Fruit fly (Drosophila melanogaster): ENCODE results near the gene CG14879.

The CG14879 gene

DNA sequence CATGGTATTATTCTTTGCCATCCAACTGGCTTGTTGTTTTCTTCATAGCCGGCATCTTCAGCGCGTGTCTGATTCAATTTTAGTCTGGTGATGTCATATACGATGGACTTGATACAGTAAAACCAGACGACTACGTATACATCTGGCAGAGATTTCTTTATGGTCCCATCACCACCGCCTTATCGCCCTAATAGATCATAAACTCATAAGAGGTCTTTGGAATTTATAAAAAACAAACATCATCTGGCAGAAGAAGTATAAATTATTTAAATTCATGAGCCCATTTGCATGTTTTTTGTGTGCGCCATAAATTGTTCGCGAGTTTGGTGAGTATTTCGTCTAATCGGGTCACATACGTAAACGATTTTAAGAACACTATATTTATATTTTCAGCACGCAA, 737 bp downstream of the CG14879 start (continued):
- TF ChIP-seq CG2889 (GFP tag; IDR thresholded peaks at IDR 0.05), result no peak

DNA sequence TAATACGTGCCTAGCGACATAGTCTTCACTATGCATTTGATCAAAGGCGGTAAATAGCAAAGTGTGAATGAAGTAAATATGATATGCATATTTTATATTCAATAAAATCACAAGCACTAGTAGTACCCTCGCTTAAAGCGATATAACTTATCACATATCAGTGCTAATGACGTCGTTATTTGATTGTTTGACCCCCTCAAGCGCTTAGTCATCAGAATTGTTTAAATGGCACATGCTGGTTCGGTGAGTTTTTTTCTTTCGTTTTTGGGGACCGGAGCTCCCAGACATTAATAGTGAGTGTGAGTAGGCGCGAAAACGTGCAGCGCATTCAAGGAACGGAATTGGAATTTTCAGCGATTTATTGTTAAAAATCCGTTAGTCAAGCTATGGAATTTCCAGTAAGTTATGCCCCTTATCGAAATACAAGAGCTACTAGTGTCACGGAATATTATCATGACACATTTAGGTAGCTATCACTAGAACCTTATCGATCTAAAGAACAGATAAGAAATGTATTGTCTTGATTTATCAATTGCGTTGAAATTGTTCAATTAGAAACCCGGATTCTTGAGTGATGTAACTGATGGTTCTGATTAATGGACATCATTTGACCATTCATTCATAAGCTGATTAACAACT, 1.3 kb downstream of the CG14879 start:
- peak; percentile 86 for TF ChIP-seq sqz (GFP tag; optimal IDR thresholded peaks at IDR 0.05)
- no peak for TF ChIP-seq NC2β (GFP tag; optimal IDR thresholded peaks at IDR 0.05)
- peak; percentile 66 for TF ChIP-seq mirr (GFP tag; optimal IDR thresholded peaks at IDR 0.05)
- peak; percentile 90 for TF ChIP-seq exex (tag; optimal IDR thresholded peaks at IDR 0.05)
- peak; percentile 91 for TF ChIP-seq sd (tag; optimal IDR thresholded peaks at IDR 0.05)
- TF ChIP-seq ci (GFP tag; IDR thresholded peaks at IDR 0.05), result 0 out of 3 replicates have a peak, but pooled peaks have one; percentile 29
- TF ChIP-seq Hr78 (GFP tag; optimal IDR thresholded peaks at IDR 0.05), result peak in 1 of 2 experiments; percentile 77
- TF ChIP-seq CG34376 (GFP tag; optimal IDR thresholded peaks at IDR 0.05), result peak; percentile 65
- no peak for TF ChIP-seq croc (GFP tag; conservative IDR thresholded peaks at IDR 0.05)
- peak; percentile 10 for TF ChIP-seq BtbVII (GFP tag; optimal IDR thresholded peaks at IDR 0.05)
- TF ChIP-seq CG3281 (GFP tag; optimal IDR thresholded peaks at IDR 0.05), result peak; percentile 18
- TF ChIP-seq sug (tag; optimal IDR thresholded peaks at IDR 0.05), result peak; percentile 85
- no peak for TF ChIP-seq CG9817 (tag; optimal IDR thresholded peaks at IDR 0.05)
- TF ChIP-seq lab (GFP tag; optimal IDR thresholded peaks at IDR 0.05), result peak; percentile 3
- TF ChIP-seq CG10274 (GFP tag; optimal IDR thresholded peaks at IDR 0.05), result no peak
- peak; percentile 93 for TF ChIP-seq grn (GFP tag; optimal IDR thresholded peaks at IDR 0.05)
- peak; percentile 73 for TF ChIP-seq cwo (GFP tag; optimal IDR thresholded peaks at IDR 0.05)

DNA sequence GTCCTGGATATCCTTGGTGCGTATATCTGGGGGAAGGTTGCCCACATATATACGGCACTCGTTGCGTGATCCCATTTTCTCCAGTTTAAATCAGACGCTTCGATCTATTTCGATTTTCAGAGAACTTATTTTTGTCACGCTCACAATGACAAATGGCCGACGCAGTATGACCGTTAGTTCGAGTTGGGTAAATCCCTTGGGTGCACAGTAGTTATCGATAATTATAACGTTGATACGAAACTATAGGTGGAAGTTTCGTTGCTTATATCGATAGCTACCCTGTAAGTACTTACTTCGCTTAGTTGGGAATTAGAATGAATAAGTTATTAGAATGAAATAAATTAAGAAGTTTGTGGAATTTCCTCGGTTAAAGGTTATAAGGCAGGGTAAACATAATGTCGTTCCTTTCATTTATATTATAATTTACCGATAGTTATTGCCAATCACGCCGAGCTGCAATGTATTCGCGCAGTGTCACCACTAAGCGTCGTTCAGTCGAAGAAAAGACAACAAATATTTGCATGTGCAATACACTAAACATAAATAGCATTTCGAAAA, 7.1 kb downstream of the CG14879 start, which contains the start of the genes SF2 and pad:
Gene SF2 (minus strand): TSS at position 172 of the 558 bp plus-strand sequence.
Gene pad (plus strand): TSS at position 502 of the 558 bp plus-strand sequence.
- peak; percentile 86 for TF ChIP-seq zfh2 (GFP tag; optimal IDR thresholded peaks at IDR 0.05)
- peak; percentile 38; the same call in 1 of the 3 replicates for TF ChIP-seq CG2889 (GFP tag; IDR thresholded peaks at IDR 0.05)
- TF ChIP-seq CG10209 (GFP tag; optimal IDR thresholded peaks at IDR 0.05), result peak; percentile 71
- TF ChIP-seq psq (GFP tag; optimal IDR thresholded peaks at IDR 0.05), result peak; percentile 49
- peak; percentile 84 for TF ChIP-seq grau (tag; optimal IDR thresholded peaks at IDR 0.05)
- TF ChIP-seq CG14050 (GFP tag; IDR thresholded peaks at IDR 0.05), result peak; percentile 15; the same call in 1 of the 3 replicates
- TF ChIP-seq tap (tag; optimal IDR thresholded peaks at IDR 0.05), result no peak
- TF ChIP-seq CG14667 (GFP tag; IDR thresholded peaks at IDR 0.05), result no peak
- peak; percentile 44 for TF ChIP-seq en (GFP tag; optimal IDR thresholded peaks at IDR 0.05)
- TF ChIP-seq mam (GFP tag; optimal IDR thresholded peaks at IDR 0.05), result peak; percentile 84
- peak; percentile 72 for TF ChIP-seq nerfin-1 (tag; optimal IDR thresholded peaks at IDR 0.05)
- peak; percentile 31 for TF ChIP-seq CG5180 (GFP tag; optimal IDR thresholded peaks at IDR 0.05)
- TF ChIP-seq dm (GFP tag; optimal IDR thresholded peaks at IDR 0.05), result peak; percentile 82
- TF ChIP-seq nom (GFP tag; optimal IDR thresholded peaks at IDR 0.05), result peak; percentile 33
- TF ChIP-seq onecut (GFP tag; IDR thresholded peaks at IDR 0.05), result peak; percentile 53
- TF ChIP-seq gsb-n (tag; optimal IDR thresholded peaks at IDR 0.05), result peak; percentile 63
- TF ChIP-seq CG18619 (GFP tag; optimal IDR thresholded peaks at IDR 0.05), result peak; percentile 65
- TF ChIP-seq fd102C (GFP tag; optimal IDR thresholded peaks at IDR 0.05), result peak; percentile 3
- peak; percentile 67 for TF ChIP-seq CG9437 (GFP tag; optimal IDR thresholded peaks at IDR 0.05)
- TF ChIP-seq lmd (GFP tag; IDR thresholded peaks at IDR 0.05), result peak; percentile 71
- peak; percentile 82 for TF ChIP-seq HmgZ (tag; optimal IDR thresholded peaks at IDR 0.05)
- no peak for TF ChIP-seq pita (GFP tag; optimal IDR thresholded peaks at IDR 0.05)
- no peak for TF ChIP-seq Lpt (GFP tag; optimal IDR thresholded peaks at IDR 0.05)
- TF ChIP-seq ab (GFP tag; optimal IDR thresholded peaks at IDR 0.05), result peak; percentile 5
- peak; percentile 79 for TF ChIP-seq CG4404 (GFP tag; IDR thresholded peaks at IDR 0.05)
- TF ChIP-seq aop (GFP tag; IDR thresholded peaks at IDR 0.05), result no peak
- peak; percentile 78 for TF ChIP-seq Fer1 (GFP tag; optimal IDR thresholded peaks at IDR 0.05)
- TF ChIP-seq CG15514 (GFP tag; optimal IDR thresholded peaks at IDR 0.05), result peak; percentile 68
- no peak for TF ChIP-seq peb (GFP tag; IDR thresholded peaks at IDR 0.05)
